Worm (Caenorhabditis elegans): ENCODE results near the gene gmeb-3.

DNA sequence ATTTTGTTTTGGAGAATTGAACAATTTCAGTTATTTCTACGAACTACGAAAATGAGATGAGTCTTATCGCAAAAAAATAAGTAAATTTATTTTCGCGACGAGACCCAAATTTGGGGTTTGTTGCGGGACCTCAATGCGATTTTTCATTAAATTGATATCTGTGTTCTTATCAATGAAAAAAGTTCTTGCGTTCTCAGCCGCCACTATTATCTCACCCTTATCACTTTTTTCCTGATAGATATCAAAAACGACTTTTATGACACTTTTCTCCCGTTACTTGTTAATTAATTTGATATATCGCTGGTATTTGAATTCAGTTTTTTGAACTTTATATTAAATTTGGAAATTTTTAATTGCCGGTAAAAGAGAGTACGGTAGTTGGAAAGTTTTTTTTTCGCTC, 24.9 kb upstream of the gmeb-3 start:
- TF ChIP-seq snpc-4 (tag; optimal IDR thresholded peaks at IDR 0.05) (no peak), nhr-10 (tag; optimal IDR thresholded peaks at IDR 0.05) (no peak), alr-1 (tag; optimal IDR thresholded peaks at IDR 0.05) (no peak), nhr-237 (tag; optimal IDR thresholded peaks at IDR 0.05) (no peak), fos-1 (tag; optimal IDR thresholded peaks at IDR 0.05) (no peak), unc-62 (GFP tag; optimal IDR thresholded peaks at IDR 0.05) (no peak), unc-39 (tag; optimal IDR thresholded peaks at IDR 0.05) (no peak), egl-27 (tag; optimal IDR thresholded peaks at IDR 0.05) (no peak), ama-1 (optimal IDR thresholded peaks at IDR 0.05) (no peak), lin-39 (tag; optimal IDR thresholded peaks at IDR 0.05) (no peak), ztf-4 (tag; optimal IDR thresholded peaks at IDR 0.05) (no peak), ztf-11 (tag; optimal IDR thresholded peaks at IDR 0.05) (no peak), blmp-1 (tag; optimal IDR thresholded peaks at IDR 0.05; ENCODE audit: insufficient read depth) (no peak)

Measured in whole organism, L2 larva.